Worm (Caenorhabditis elegans) whole organism, early embryonic: Measurements from ENCODE around the gene str-69.

Experiments used
- aly-1 ChIP-seq: sonication (generic microtip); optimal IDR thresholded peaks from 2 replicates; lab custom pipeline; 2016; ENCODE audit warnings: missing genetic modification characterization, missing compliant biosample characterization
- ama-1 ChIP-seq: fragments of 150-350 bp; optimal IDR thresholded peaks from 2 replicates; lab custom pipeline; 2014
- ceh-36 ChIP-seq: sonication (generic microtip); optimal IDR thresholded peaks from 2 replicates; lab custom pipeline; 2016; ENCODE audit warnings: missing genetic modification characterization, inconsistent platforms, missing compliant biosample characterization
- ets-7 ChIP-seq: sonication (generic microtip); optimal IDR thresholded peaks from 2 replicates; lab custom pipeline; 2016; ENCODE audit warnings: missing genotype, missing genetic modification characterization, missing compliant biosample characterization
- flt-1 ChIP-seq: fragments of 200-800 bp; sonication (Bioruptor generic); IDR thresholded peaks from 2 replicates; pipeline ENCODE4 v1.3.6; 2022; ENCODE audit warnings: missing genetic modification characterization, missing compliant biosample characterization
- hnd-1 ChIP-seq: sonication (generic microtip); optimal IDR thresholded peaks from 2 replicates; lab custom pipeline; 2016; ENCODE audit warnings: missing genetic modification characterization, missing compliant biosample characterization
- pes-1 ChIP-seq: fragments of 200-800 bp; sonication (Bioruptor generic); IDR thresholded peaks from 2 replicates; pipeline ENCODE4 v1.3.6; 2022; ENCODE audit warnings: missing genetic modification reagents, missing genetic modification characterization, missing compliant biosample characterization
- scrt-1 ChIP-seq: fragments of 200-800 bp; sonication (Bioruptor generic); IDR thresholded peaks from 2 replicates; pipeline ENCODE4 v1.3.6; 2022; ENCODE audit warnings: missing genetic modification characterization, missing compliant biosample characterization
- tbx-11 ChIP-seq: fragments of 200-800 bp; sonication (Bioruptor generic); IDR thresholded peaks from 2 replicates; pipeline ENCODE4 v1.3.6; 2022; ENCODE audit warnings: missing genetic modification characterization, missing compliant biosample characterization
- tbx-37 ChIP-seq: fragments of 200-800 bp; sonication (Bioruptor generic); conservative IDR thresholded peaks from 2 replicates; pipeline ENCODE4 v1.3.6; 2022; ENCODE audit warnings: missing genetic modification reagents, missing genetic modification characterization, missing compliant biosample characterization
- tra-4 ChIP-seq: sonication (generic microtip); optimal IDR thresholded peaks from 2 replicates; lab custom pipeline; 2017; ENCODE audit warnings: missing genetic modification characterization, missing compliant biosample characterization

DNA sequence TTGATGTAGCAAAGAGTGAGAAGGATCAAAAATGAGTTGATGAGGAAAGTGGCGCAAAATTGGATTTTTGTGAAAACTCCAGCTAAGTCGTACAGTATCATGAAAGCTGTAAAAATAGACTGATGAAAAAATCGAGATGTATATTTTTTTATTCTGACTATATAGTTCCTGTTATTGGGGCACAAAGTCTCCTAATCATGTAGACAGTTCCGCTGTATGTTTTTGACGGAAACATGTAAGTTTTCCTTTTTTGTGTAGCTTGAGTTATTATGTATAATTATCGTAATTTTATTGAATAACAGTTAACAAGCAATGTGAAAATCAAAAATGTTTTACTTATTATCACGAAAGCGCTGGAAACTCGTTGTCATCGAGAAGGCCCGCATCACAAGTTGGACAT is 1.7 kb upstream of the str-69 start, which contains the start of gene str-68:
- no peak for TF ChIP-seq ama-1 (lab: Kevin White, UChicago)
- TF ChIP-seq flt-1 (GFP tag; lab: Robert Waterston, UW), result no peak
- TF ChIP-seq tra-4, result no peak
- TF ChIP-seq ceh-36 (tag; lab: Kevin White, UChicago), result no peak
- no peak for TF ChIP-seq hnd-1 (tag; lab: Kevin White, UChicago)
- TF ChIP-seq aly-1 (tag; lab: Kevin White, UChicago), result no peak
- no peak for TF ChIP-seq tbx-37
- TF ChIP-seq scrt-1 (GFP tag; lab: Robert Waterston, UW), result no peak
- no peak for TF ChIP-seq ets-7
- TF ChIP-seq pes-1, result no peak
- no peak for TF ChIP-seq tbx-11
